Worm (Caenorhabditis elegans): Measurements from ENCODE around the gene nlp-36.

nlp-36 gene

ce11 chrIII:9489798-9490197 lies 1.3 kb downstream of the nlp-36 start:
- TF ChIP-seq unc-120 (tag; optimal IDR thresholded peaks at IDR 0.05; ENCODE audit: poor library complexity, severe bottlenecking) (no peak), ceh-83 (GFP tag; optimal IDR thresholded peaks at IDR 0.05) (no peak), mls-2 (tag; optimal IDR thresholded peaks at IDR 0.05) (no peak), elt-1 (tag; optimal IDR thresholded peaks at IDR 0.05; ENCODE audit: borderline replicate concordance, insufficient read depth) (no peak), sem-2 (GFP tag; optimal IDR thresholded peaks at IDR 0.05) (no peak), nhr-12 (tag; optimal IDR thresholded peaks at IDR 0.05) (no peak)

DNA sequence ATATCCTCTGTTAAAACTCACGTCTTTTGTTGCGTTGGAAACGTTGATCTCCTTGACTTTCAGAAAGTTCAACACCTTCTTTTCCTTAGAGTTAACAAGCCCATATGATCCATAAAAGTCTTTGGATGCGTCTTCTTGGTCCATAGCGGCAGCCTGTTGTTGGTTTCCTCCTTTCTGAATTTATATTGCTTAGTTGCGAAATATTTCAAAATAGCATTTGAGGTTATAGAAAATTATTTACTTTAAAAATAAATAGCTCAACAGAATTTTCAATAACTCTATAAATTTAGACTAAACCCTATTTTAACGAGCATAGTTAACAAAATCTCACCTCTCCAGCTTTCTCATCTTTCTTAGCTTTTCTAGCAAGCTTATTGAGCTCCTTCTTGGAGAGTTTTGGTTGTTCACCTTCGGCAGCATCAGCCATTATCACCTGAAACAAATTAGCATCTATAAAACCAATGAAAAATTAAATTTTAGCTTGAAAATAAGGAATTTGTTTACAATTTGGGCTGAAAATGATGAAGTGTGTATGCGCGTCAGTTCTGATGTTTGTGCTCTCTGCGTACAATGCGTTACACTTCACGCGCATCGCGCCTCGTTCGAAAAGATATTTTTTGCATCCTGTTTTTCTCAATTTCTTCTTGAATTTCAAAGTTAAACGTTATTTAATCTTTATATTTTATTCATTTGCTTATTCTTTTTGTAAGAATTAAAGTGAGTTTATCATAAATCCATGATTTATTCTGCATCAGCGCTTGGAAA lies 2.4 kb downstream of the nlp-36 start, which contains the start of the genes dars-1 and ctr-9:
Gene dars-1, minus strand, starts transcription at position 433 of the 765 bp plus-strand sequence.
Gene ctr-9, plus strand, starts transcription at position 614 of the 765 bp plus-strand sequence.
- no peak for TF ChIP-seq unc-39 (tag; optimal IDR thresholded peaks at IDR 0.05)
- no peak for TF ChIP-seq tbx-8 (GFP tag; optimal IDR thresholded peaks at IDR 0.05)
- TF ChIP-seq blmp-1 (tag; optimal IDR thresholded peaks at IDR 0.05), result no peak

- no peak for TF ChIP-seq nhr-2 (tag; optimal IDR thresholded peaks at IDR 0.05)
- no peak for TF ChIP-seq hlh-1 (tag; optimal IDR thresholded peaks at IDR 0.05)
- no peak for TF ChIP-seq mep-1 (tag; optimal IDR thresholded peaks at IDR 0.05)
- no peak for TF ChIP-seq ceh-43 (GFP tag; optimal IDR thresholded peaks at IDR 0.05)
- TF ChIP-seq M03D4.4 (tag; optimal IDR thresholded peaks at IDR 0.05), result no peak
- TF ChIP-seq ceh-39 (tag; optimal IDR thresholded peaks at IDR 0.05), result no peak
- TF ChIP-seq zip-8 (tag; optimal IDR thresholded peaks at IDR 0.05), result no peak
- TF ChIP-seq blmp-1 (tag; optimal IDR thresholded peaks at IDR 0.05), result no peak
- no peak for TF ChIP-seq lin-32 (GFP tag; optimal IDR thresholded peaks at IDR 0.05)
- TF ChIP-seq ztf-11 (tag; optimal IDR thresholded peaks at IDR 0.05), result no peak
- TF ChIP-seq sem-2 (GFP tag; optimal IDR thresholded peaks at IDR 0.05), result no peak
- TF ChIP-seq nhr-76 (tag; optimal IDR thresholded peaks at IDR 0.05), result no peak
- no peak for TF ChIP-seq ham-2 (GFP tag; optimal IDR thresholded peaks at IDR 0.05)
Measured at ce11 chrIII:9494209-9494608, 5.7 kb downstream of the nlp-36 start.

ce11 chrIII:9496083-9496482 lies 7.6 kb downstream of the nlp-36 start:
- no peak for TF ChIP-seq ham-2 (GFP tag; optimal IDR thresholded peaks at IDR 0.05)
- no peak for TF ChIP-seq sptf-1 (tag; optimal IDR thresholded peaks at IDR 0.05)
- no peak for TF ChIP-seq ceh-43 (GFP tag; optimal IDR thresholded peaks at IDR 0.05)
- no peak for TF ChIP-seq lin-32 (GFP tag; optimal IDR thresholded peaks at IDR 0.05)
- no peak for TF ChIP-seq drap-1 (GFP tag; optimal IDR thresholded peaks at IDR 0.05)
- no peak for TF ChIP-seq unc-120 (tag; optimal IDR thresholded peaks at IDR 0.05; ENCODE audit: poor library complexity, severe bottlenecking)
- TF ChIP-seq pha-4 (tag; optimal IDR thresholded peaks at IDR 0.05), result no peak
- no peak for TF ChIP-seq unc-62 (GFP tag; optimal IDR thresholded peaks at IDR 0.05)
- no peak for TF ChIP-seq flh-1 (GFP tag; optimal IDR thresholded peaks at IDR 0.05)
- TF ChIP-seq ces-1 (GFP tag; optimal IDR thresholded peaks at IDR 0.05), result no peak
- TF ChIP-seq ceh-39 (tag; optimal IDR thresholded peaks at IDR 0.05), result no peak
- TF ChIP-seq lsy-2 (tag; optimal IDR thresholded peaks at IDR 0.05), result no peak
- TF ChIP-seq unc-39 (tag; optimal IDR thresholded peaks at IDR 0.05), result no peak
- TF ChIP-seq lin-13 (tag; optimal IDR thresholded peaks at IDR 0.05), result no peak
- no peak for TF ChIP-seq sem-2 (GFP tag; optimal IDR thresholded peaks at IDR 0.05)
- no peak for TF ChIP-seq snpc-4 (tag; optimal IDR thresholded peaks at IDR 0.05)
- TF ChIP-seq cnd-1 (tag; optimal IDR thresholded peaks at IDR 0.05), result no peak
- TF ChIP-seq elt-1 (tag; optimal IDR thresholded peaks at IDR 0.05; ENCODE audit: borderline replicate concordance, insufficient read depth), result no peak

DNA sequence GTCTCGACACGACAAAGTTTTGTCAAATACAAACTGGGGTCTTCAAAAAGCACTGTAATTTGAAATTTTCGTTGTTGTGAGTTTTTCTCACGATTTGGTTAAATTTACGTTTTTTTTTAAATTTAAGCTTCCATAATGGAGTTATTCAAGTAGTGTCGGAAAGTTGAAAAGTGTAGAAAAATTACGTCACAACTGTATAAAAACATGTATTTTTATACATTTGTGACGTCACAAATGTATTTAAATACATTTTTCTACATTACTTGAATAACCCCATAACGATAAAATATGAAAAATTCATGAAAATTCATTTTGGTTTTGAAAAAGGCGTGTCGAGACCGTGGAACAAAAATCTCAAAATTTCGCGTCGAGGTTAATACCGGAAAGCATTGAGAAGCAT lies 8.9 kb downstream of the nlp-36 start:
- no peak for TF ChIP-seq cnd-1 (tag; optimal IDR thresholded peaks at IDR 0.05)
- peak; percentile 94 for TF ChIP-seq zip-8 (tag; optimal IDR thresholded peaks at IDR 0.05)

DNA sequence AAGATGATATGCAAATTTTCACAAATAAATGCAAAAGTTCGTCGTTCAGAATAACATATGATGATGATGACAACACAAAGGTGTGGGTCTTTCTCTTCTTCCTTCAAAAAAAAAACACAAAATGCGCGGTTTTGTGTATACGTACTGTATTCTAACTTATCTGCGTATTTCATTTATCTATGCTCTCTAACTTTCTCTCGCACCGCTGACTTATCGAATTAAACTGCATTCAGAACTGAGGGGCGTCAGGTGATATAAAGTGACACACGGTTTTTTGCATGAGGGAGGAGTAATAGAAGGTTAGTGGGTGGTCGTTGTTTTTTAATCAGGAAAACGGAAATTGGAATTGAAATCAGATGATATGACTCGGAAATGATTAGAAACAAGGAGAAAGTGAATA lies 11.7 kb downstream of the nlp-36 start, which contains the start of gene sod-4:
Gene sod-4, minus strand, starts transcription at position 109 of the 400 bp plus-strand sequence.
- no peak for TF ChIP-seq nhr-28 (tag; optimal IDR thresholded peaks at IDR 0.05)
- no peak for TF ChIP-seq hlh-1 (tag; optimal IDR thresholded peaks at IDR 0.05)
- TF ChIP-seq lsy-2 (tag; optimal IDR thresholded peaks at IDR 0.05), result no peak
- no peak for TF ChIP-seq blmp-1 (tag; optimal IDR thresholded peaks at IDR 0.05)
- no peak for TF ChIP-seq nhr-237 (tag; optimal IDR thresholded peaks at IDR 0.05)
- no peak for TF ChIP-seq mep-1 (tag; optimal IDR thresholded peaks at IDR 0.05)
- no peak for TF ChIP-seq ceh-83 (GFP tag; optimal IDR thresholded peaks at IDR 0.05)
- no peak for TF ChIP-seq bed-3 (GFP tag; optimal IDR thresholded peaks at IDR 0.05)
- TF ChIP-seq elt-3 (tag; optimal IDR thresholded peaks at IDR 0.05), result no peak
- no peak for TF ChIP-seq mls-2 (tag; optimal IDR thresholded peaks at IDR 0.05)
- no peak for TF ChIP-seq lin-13 (tag; optimal IDR thresholded peaks at IDR 0.05)
- TF ChIP-seq unc-39 (tag; optimal IDR thresholded peaks at IDR 0.05), result no peak
- TF ChIP-seq nhr-76 (tag; optimal IDR thresholded peaks at IDR 0.05), result no peak
- TF ChIP-seq pha-4 (tag; optimal IDR thresholded peaks at IDR 0.05), result no peak
- no peak for TF ChIP-seq ham-2 (GFP tag; optimal IDR thresholded peaks at IDR 0.05)
- no peak for TF ChIP-seq lin-32 (GFP tag; optimal IDR thresholded peaks at IDR 0.05)

All from whole organism, mixed stage, embryonic.